Fruit fly (Drosophila melanogaster) S2 (cell line): ENCODE measurements around the gene CG6674.
A peak's percentile ranks its signal among the peaks of the same experiment; 100 is the strongest.

ENCODE experiments used
- CG8478 ChIP-seq: fragments of >200 bp; optimal IDR thresholded peaks from 2 replicates; lab custom pipeline; 2018
- CTCF ChIP-seq, 2 experiments: fragments of >200 bp; optimal IDR thresholded peaks; 2 replicates each; lab custom pipeline; 2018

DNA sequence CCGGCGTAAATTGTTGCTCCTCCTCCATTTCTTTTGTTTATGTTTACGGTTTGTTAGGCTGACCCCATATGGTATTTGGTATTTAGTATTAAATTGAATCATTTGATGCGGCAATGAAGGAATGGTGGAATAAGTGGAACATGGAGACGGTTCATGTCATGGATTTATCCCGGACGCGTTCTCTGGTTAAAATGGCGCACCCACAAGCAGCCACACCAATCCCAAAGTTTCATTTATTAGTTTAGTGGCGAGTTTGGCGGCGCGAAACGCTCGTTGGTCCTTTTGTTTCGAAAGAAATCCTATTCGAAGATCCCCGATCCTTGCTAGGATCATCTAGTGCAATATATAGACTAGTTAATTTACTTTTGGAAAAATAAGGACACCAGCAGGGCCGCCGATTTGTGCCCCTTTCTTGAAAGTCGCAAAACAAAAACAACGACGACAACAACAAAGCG, 3.6 kb downstream of the CG6674 start, which contains the start of the genes CG6685 and Dronc:
- TF ChIP-seq CTCF (optimal IDR thresholded peaks at IDR 0.05; lab: Kevin White, UChicago): peak; percentile 41 to 43
- TF ChIP-seq CG8478 (lab: Kevin White, UChicago): no peak
